Worm (Caenorhabditis elegans) whole organism, L3 larva: ENCODE results near the gene eelo-1.

Source experiments
- eor-1 ChIP-seq, 2 experiments: fragments of 150-350 bp; optimal IDR thresholded peaks; 2 replicates each; lab custom pipeline; 2014 to 2018; ENCODE audit warnings: missing biosample characterization in 2 of 2, missing genetic modification characterization in 2 of 2
- fkh-10 ChIP-seq: sonication (generic microtip); optimal IDR thresholded peaks from 2 replicates; lab custom pipeline; 2017; ENCODE audit warnings: missing biosample characterization, missing genetic modification reagents, missing genetic modification characterization
- lin-15B ChIP-seq: fragments of 150-350 bp; optimal IDR thresholded peaks from 2 replicates; lab custom pipeline; 2014; ENCODE audit warnings: missing biosample characterization, missing genetic modification characterization
- lin-39 ChIP-seq: fragments of 150-350 bp; optimal IDR thresholded peaks from 2 replicates; lab custom pipeline; 2018; ENCODE audit warnings: missing biosample characterization, missing genetic modification reagents, missing genetic modification characterization
- nhr-11 ChIP-seq: fragments of 150-350 bp; optimal IDR thresholded peaks from 2 replicates; lab custom pipeline; 2014; ENCODE audit warnings: missing biosample characterization, missing genetic modification characterization
- nhr-76 ChIP-seq: fragments of 150-350 bp; sonication (generic microtip); optimal IDR thresholded peaks from 5 replicates; lab custom pipeline; 2014; ENCODE audit warnings: missing biosample characterization, missing genetic modification characterization
- pha-4 ChIP-seq: fragments of 150-350 bp; optimal IDR thresholded peaks from 2 replicates; lab custom pipeline; 2014; ENCODE audit warnings: missing biosample characterization, missing genetic modification reagents, missing genetic modification characterization
- snpc-4 ChIP-seq: fragments of 150-350 bp; optimal IDR thresholded peaks from 2 replicates; lab custom pipeline; 2014; ENCODE audit warnings: missing biosample characterization, missing genetic modification characterization
- unc-39 ChIP-seq: sonication (generic microtip); optimal IDR thresholded peaks from 4 replicates; lab custom pipeline; 2017; ENCODE audit warnings: missing biosample characterization, missing genetic modification characterization

ce11 chrIII:1543406-1544011 is 14.8 kb downstream of the eelo-1 start:
- TF ChIP-seq lin-39: no peak
- TF ChIP-seq snpc-4 (tag; lab: Kevin White, UChicago): no peak
- no peak for TF ChIP-seq lin-15B (tag; lab: Kevin White, UChicago)
- TF ChIP-seq eor-1 (tag; optimal IDR thresholded peaks at IDR 0.05; lab: Kevin White, UChicago): no peak
- no peak for TF ChIP-seq nhr-76 (tag; lab: Kevin White, UChicago)
- no peak for TF ChIP-seq unc-39
- TF ChIP-seq fkh-10 (GFP tag; lab: Kevin White, UChicago): no peak
- no peak for TF ChIP-seq pha-4 (tag; lab: Kevin White, UChicago)
- TF ChIP-seq nhr-11 (tag; lab: Kevin White, UChicago): no peak
